Worm (Caenorhabditis elegans) whole organism, L1 larva: ENCODE results near the gene F49A5.10.

Experiments used
- C16A3.4 ChIP-seq: fragments of 150-350 bp; optimal IDR thresholded peaks from 2 replicates; lab custom pipeline; 2014; ENCODE audit warnings: missing biosample characterization, missing genetic modification characterization
- C34B4.2 ChIP-seq: sonication (generic microtip); optimal IDR thresholded peaks from 2 replicates; lab custom pipeline; 2017; ENCODE audit warnings: mild to moderate bottlenecking, missing genetic modification characterization, missing compliant biosample characterization
- Y116A8C.19 ChIP-seq: sonication (generic microtip); optimal IDR thresholded peaks from 2 replicates; lab custom pipeline; 2016; ENCODE audit warnings: missing compliant biosample characterization, missing genetic modification characterization, borderline replicate concordance
- aha-1 ChIP-seq: fragments of 150-350 bp; optimal IDR thresholded peaks from 2 replicates; lab custom pipeline; 2014; ENCODE audit warnings: missing biosample characterization, missing genetic modification characterization
- ceh-8 ChIP-seq: fragments of 200-800 bp; sonication (Bioruptor generic); optimal IDR thresholded peaks from 2 replicates; lab custom pipeline; 2018; ENCODE audit warnings: mild to moderate bottlenecking, missing genetic modification characterization, moderate library complexity, missing compliant biosample characterization
- efl-1 ChIP-seq, 4 experiments: fragments of 150-350 bp; optimal IDR thresholded peaks in 3 of 4; peaks in 1 of 4; 1 replicate in 1 of 4; 2 replicates in 3 of 4; lab custom pipeline; 2014; ENCODE audit warnings: missing biosample characterization in 2 of 4, missing genetic modification characterization in 2 of 4, missing genetic modification reagents in 2 of 4
- egl-13 ChIP-seq: sonication (generic microtip); optimal IDR thresholded peaks from 2 replicates; lab custom pipeline; 2016; ENCODE audit warnings: missing genotype, missing genetic modification reagents, missing genetic modification characterization, missing compliant biosample characterization
- elt-3 ChIP-seq, 6 experiments: fragments of 150-350 bp in 1 of 6; sonication (generic microtip); optimal IDR thresholded peaks; 2 replicates each; lab custom pipeline; 2017 to 2018; ENCODE audit warnings: missing biosample characterization in 6 of 6, missing genetic modification characterization in 6 of 6, inconsistent platforms in 1 of 6
- fkh-8 ChIP-seq: sonication (generic microtip); optimal IDR thresholded peaks from 2 replicates; lab custom pipeline; 2016; ENCODE audit warnings: mild to moderate bottlenecking, missing genetic modification characterization, missing compliant biosample characterization
- fos-1 ChIP-seq: fragments of 150-350 bp; optimal IDR thresholded peaks from 2 replicates; lab custom pipeline; 2014; ENCODE audit warnings: missing biosample characterization, missing genetic modification characterization
- hlh-17 ChIP-seq: fragments of 200-800 bp; sonication (Bioruptor generic); optimal IDR thresholded peaks from 2 replicates; lab custom pipeline; 2018; ENCODE audit warnings: missing genetic modification characterization, mild to moderate bottlenecking, missing compliant biosample characterization, moderate library complexity, borderline replicate concordance
- lin-15B ChIP-seq: fragments of 150-350 bp; sonication (generic microtip); optimal IDR thresholded peaks from 3 replicates; lab custom pipeline; 2014; ENCODE audit warnings: missing biosample characterization, missing genetic modification characterization
- lin-39 ChIP-seq: fragments of 150-350 bp; optimal IDR thresholded peaks from 2 replicates; lab custom pipeline; 2014; ENCODE audit warnings: missing biosample characterization, missing genetic modification reagents, missing genetic modification characterization
- mdl-1 ChIP-seq, 2 experiments: fragments of 150-350 bp; optimal IDR thresholded peaks; 2 replicates each; lab custom pipeline; 2014 to 2017; ENCODE audit warnings: missing biosample characterization in 2 of 2, missing genetic modification characterization in 2 of 2, inconsistent platforms in 1 of 2
- nhr-20 ChIP-seq: sonication (generic microtip); optimal IDR thresholded peaks from 2 replicates; lab custom pipeline; 2016; ENCODE audit warnings: mild to moderate bottlenecking, missing genetic modification characterization, missing compliant biosample characterization
- nhr-28 ChIP-seq: fragments of 150-350 bp; optimal IDR thresholded peaks from 2 replicates; lab custom pipeline; 2014; ENCODE audit warnings: missing biosample characterization, missing genetic modification characterization
- nhr-47 ChIP-seq: sonication (generic microtip); optimal IDR thresholded peaks from 2 replicates; lab custom pipeline; 2016; ENCODE audit warnings: mild to moderate bottlenecking, missing genetic modification characterization, moderate library complexity, missing compliant biosample characterization
- sptf-1 ChIP-seq: fragments of 150-350 bp; optimal IDR thresholded peaks from 2 replicates; lab custom pipeline; 2014; ENCODE audit warnings: missing biosample characterization, missing genetic modification characterization
- tbx-2 ChIP-seq: sonication (generic microtip); optimal IDR thresholded peaks from 2 replicates; lab custom pipeline; 2016; ENCODE audit warnings: missing genetic modification characterization, missing compliant biosample characterization
- tlp-1 ChIP-seq: fragments of 150-350 bp; optimal IDR thresholded peaks from 2 replicates; lab custom pipeline; 2014; ENCODE audit warnings: missing biosample characterization, missing genetic modification characterization
- unc-130 ChIP-seq: fragments of 150-350 bp; optimal IDR thresholded peaks from 2 replicates; lab custom pipeline; 2017; ENCODE audit warnings: missing biosample characterization, missing genetic modification characterization, inconsistent platforms
- ztf-11 ChIP-seq, 2 experiments: sonication (generic microtip); optimal IDR thresholded peaks; 2 replicates each; lab custom pipeline; 2016 to 2017; ENCODE audit warnings: missing genetic modification characterization in 2 of 2, missing biosample characterization in 1 of 2, missing compliant biosample characterization in 1 of 2

The F49A5.10 gene

ce11 chrV:16918378-16918777 is 43.3 kb downstream of the F49A5.10 start, which contains the start of the genes fbxa-206 and Y102A5C.2:
TSS of gene fbxa-206 (minus strand) at chrV:16918478.
TSS of gene Y102A5C.2 (plus strand) at chrV:16918731.
- no peak for TF ChIP-seq fkh-8
- no peak for TF ChIP-seq C34B4.2 (tag; lab: Kevin White, UChicago)
- TF ChIP-seq tbx-2 (tag; lab: Kevin White, UChicago): no peak
- no peak for TF ChIP-seq egl-13 (tag; lab: Kevin White, UChicago)
- TF ChIP-seq hlh-17: no peak
- TF ChIP-seq sptf-1: no peak
- TF ChIP-seq ztf-11 (tag; optimal IDR thresholded peaks at IDR 0.05; lab: Kevin White, UChicago): no peak
- TF ChIP-seq nhr-47 (tag; lab: Kevin White, UChicago): no peak

- TF ChIP-seq ceh-8 (GFP tag; lab: Kevin White, UChicago) (no peak), efl-1 (optimal IDR thresholded peaks at IDR 0.05; lab: Kevin White, UChicago) (no peak), efl-1 (GFP tag; optimal IDR thresholded peaks at IDR 0.05 in 1 of 2; lab: Kevin White, UChicago) (peak in 1 of 2 experiments; percentile 44)
Measured at ce11 chrV:16919675-16920074, 44.6 kb downstream of the F49A5.10 start.

ce11 chrV:16921952-16922351 is 46.9 kb downstream of the F49A5.10 start, which contains the start of gene Y102A5C.4:
TSS of gene Y102A5C.4 (plus strand) at chrV:16922252.
- no peak for TF ChIP-seq C16A3.4
- TF ChIP-seq mdl-1 (tag; optimal IDR thresholded peaks at IDR 0.05; lab: Kevin White, UChicago): no peak
- no peak for TF ChIP-seq lin-15B (tag; lab: Kevin White, UChicago)
- TF ChIP-seq lin-39 (tag; lab: Kevin White, UChicago): no peak
- no peak for TF ChIP-seq elt-3 (tag; optimal IDR thresholded peaks at IDR 0.05; lab: Kevin White, UChicago)
- TF ChIP-seq nhr-20 (tag; lab: Kevin White, UChicago): no peak
- TF ChIP-seq egl-13 (tag; lab: Kevin White, UChicago): no peak
- no peak for TF ChIP-seq nhr-47 (tag; lab: Kevin White, UChicago)
- TF ChIP-seq unc-130 (tag; lab: Kevin White, UChicago): no peak
- no peak for TF ChIP-seq fos-1
- TF ChIP-seq Y116A8C.19 (tag; lab: Kevin White, UChicago): no peak
- TF ChIP-seq tlp-1: no peak
- TF ChIP-seq aha-1: no peak
- no peak for TF ChIP-seq nhr-28 (tag; lab: Kevin White, UChicago)
